Worm (Caenorhabditis elegans): Measurements from ENCODE around the gene mltn-12.

DNA sequence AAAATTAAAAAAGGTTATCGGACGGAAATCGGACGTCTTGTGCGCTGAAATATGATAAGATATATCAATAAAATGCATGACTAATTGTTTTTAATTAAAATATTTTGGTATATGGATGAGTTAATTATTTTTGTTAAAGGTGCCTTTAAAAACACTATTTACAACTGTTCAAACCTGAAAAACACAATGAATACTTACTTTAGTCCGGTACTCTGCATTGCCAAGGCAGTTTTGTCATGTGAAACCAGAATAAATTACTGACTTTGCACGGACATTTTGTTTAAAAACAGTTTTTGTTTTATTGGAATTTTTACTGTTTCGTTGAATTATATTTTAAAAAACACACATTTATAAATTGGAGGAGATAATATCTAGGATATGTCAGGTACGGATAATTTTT is 24.9 kb upstream of the mltn-12 start, which contains the start of gene suex-2:
- no peak for TF ChIP-seq F55B11.4 (tag; optimal IDR thresholded peaks at IDR 0.05; ENCODE audit: borderline replicate concordance, insufficient read depth)
- no peak for TF ChIP-seq sea-2 (GFP tag; IDR thresholded peaks at IDR 0.05)
- TF ChIP-seq F10E7.11 (tag; optimal IDR thresholded peaks at IDR 0.05): no peak
- TF ChIP-seq nfya-2 (GFP tag; IDR thresholded peaks at IDR 0.05): no peak
- TF ChIP-seq athp-1 (tag; optimal IDR thresholded peaks at IDR 0.05): no peak
- no peak for TF ChIP-seq xnd-1 (tag; optimal IDR thresholded peaks at IDR 0.05)

All from whole organism, young adult.